Worm (Caenorhabditis elegans): ENCODE data around the gene C27C12.4.

Gene C27C12.4

ce11 chrX:14881119-14881518 is 27.2 kb downstream of the C27C12.4 start, which contains the start of gene flp-8:
Gene flp-8 (plus strand): TSS chrX:14881419.
- TF ChIP-seq zag-1 (tag; optimal IDR thresholded peaks at IDR 0.05) (no peak), C34B4.2 (tag; optimal IDR thresholded peaks at IDR 0.05) (no peak), nhr-71 (tag; optimal IDR thresholded peaks at IDR 0.05) (no peak), lin-39 (tag; optimal IDR thresholded peaks at IDR 0.05) (no peak), mdl-1 (tag; optimal IDR thresholded peaks at IDR 0.05) (no peak), fos-1 (tag; optimal IDR thresholded peaks at IDR 0.05) (no peak), ets-5 (GFP tag; IDR thresholded peaks at IDR 0.05) (no peak), mef-2 (tag; optimal IDR thresholded peaks at IDR 0.05) (no peak), elt-3 (tag; optimal IDR thresholded peaks at IDR 0.05) (no peak), ceh-8 (GFP tag; optimal IDR thresholded peaks at IDR 0.05) (no peak), nhr-84 (tag; optimal IDR thresholded peaks at IDR 0.05) (no peak), xbp-1 (tag; optimal IDR thresholded peaks at IDR 0.05) (no peak), vab-15 (tag; optimal IDR thresholded peaks at IDR 0.05) (no peak), mep-1 (tag; optimal IDR thresholded peaks at IDR 0.05) (no peak), lsy-2 (tag; optimal IDR thresholded peaks at IDR 0.05) (no peak), ztf-4 (tag; optimal IDR thresholded peaks at IDR 0.05) (no peak), hpl-2 (GFP tag; optimal IDR thresholded peaks at IDR 0.05) (no peak), fkh-10 (GFP tag; optimal IDR thresholded peaks at IDR 0.05) (no peak)

ce11 chrX:14885855-14886254 is 32.0 kb downstream of the C27C12.4 start:
- TF ChIP-seq lir-3 (tag; optimal IDR thresholded peaks at IDR 0.05; ENCODE audit: poor library complexity), result no peak
- TF ChIP-seq elt-3 (tag; optimal IDR thresholded peaks at IDR 0.05), result peak in 1 of 6 experiments; percentile 32
- peak; percentile 88 for TF ChIP-seq blmp-1 (tag; optimal IDR thresholded peaks at IDR 0.05)

ce11 chrX:14888188-14888587 is 34.3 kb downstream of the C27C12.4 start, which contains the start of gene daf-6:
Gene daf-6 (plus strand): TSS chrX:14888488.
- TF ChIP-seq efl-1 (optimal IDR thresholded peaks at IDR 0.05) (no peak), efl-1 (GFP tag; optimal IDR thresholded peaks at IDR 0.05 in 1 of 2) (peak in 1 of 2 experiments; percentile 84), nhr-12 (tag; optimal IDR thresholded peaks at IDR 0.05) (no peak), fkh-10 (GFP tag; optimal IDR thresholded peaks at IDR 0.05) (no peak)

- TF ChIP-seq alr-1 (tag; optimal IDR thresholded peaks at IDR 0.05; ENCODE audit: borderline replicate concordance) (no peak), zag-1 (tag; optimal IDR thresholded peaks at IDR 0.05) (no peak), aly-2 (tag; optimal IDR thresholded peaks at IDR 0.05) (no peak), aha-1 (tag; optimal IDR thresholded peaks at IDR 0.05) (no peak), unc-130 (tag; optimal IDR thresholded peaks at IDR 0.05) (peak; percentile 66), lin-35 (GFP tag; optimal IDR thresholded peaks at IDR 0.05) (peak in 1 of 2 experiments; percentile 22), sptf-1 (tag; optimal IDR thresholded peaks at IDR 0.05) (no peak), sup-37 (GFP tag; optimal IDR thresholded peaks at IDR 0.05) (no peak), hpl-2 (GFP tag; optimal IDR thresholded peaks at IDR 0.05) (no peak), C34B4.2 (tag; optimal IDR thresholded peaks at IDR 0.05) (no peak), nhr-20 (tag; optimal IDR thresholded peaks at IDR 0.05) (peak; percentile 76), C04F5.9 (tag; optimal IDR thresholded peaks at IDR 0.05) (no peak), unc-98 (GFP tag; IDR thresholded peaks at IDR 0.05) (no peak), egl-13 (tag; optimal IDR thresholded peaks at IDR 0.05) (no peak), lin-14 (GFP tag; optimal IDR thresholded peaks at IDR 0.05) (peak; percentile 46), lin-39 (tag; optimal IDR thresholded peaks at IDR 0.05) (no peak), fkh-10 (GFP tag; optimal IDR thresholded peaks at IDR 0.05) (no peak), dsc-1 (tag; optimal IDR thresholded peaks at IDR 0.05) (no peak), snpc-4 (tag; optimal IDR thresholded peaks at IDR 0.05) (no peak), efl-1 (optimal IDR thresholded peaks at IDR 0.05) (no peak), efl-1 (GFP tag; optimal IDR thresholded peaks at IDR 0.05 in 1 of 2) (no peak), tbx-2 (tag; optimal IDR thresholded peaks at IDR 0.05) (peak; percentile 56), elt-2 (tag; optimal IDR thresholded peaks at IDR 0.05) (no peak), lir-3 (tag; optimal IDR thresholded peaks at IDR 0.05; ENCODE audit: poor library complexity) (peak; percentile 29), mdl-1 (tag; optimal IDR thresholded peaks at IDR 0.05) (peak in 1 of 2 experiments; percentile 37), egl-27 (tag; optimal IDR thresholded peaks at IDR 0.05) (no peak), nhr-237 (tag; optimal IDR thresholded peaks at IDR 0.05) (no peak), mep-1 (tag; optimal IDR thresholded peaks at IDR 0.05) (no peak), Y116A8C.19 (tag; optimal IDR thresholded peaks at IDR 0.05; ENCODE audit: borderline replicate concordance) (no peak), ceh-82 (tag; optimal IDR thresholded peaks at IDR 0.05) (no peak), nhr-90 (tag; optimal IDR thresholded peaks at IDR 0.05; ENCODE audit: poor library complexity) (peak; percentile 68), nhr-28 (tag; optimal IDR thresholded peaks at IDR 0.05) (no peak), fkh-4 (tag; optimal IDR thresholded peaks at IDR 0.05; ENCODE audit: borderline replicate concordance) (no peak), mef-2 (tag; optimal IDR thresholded peaks at IDR 0.05) (no peak), ets-5 (GFP tag; IDR thresholded peaks at IDR 0.05) (no peak)
These were observed 40.5 kb downstream of the C27C12.4 start for ce11 chrX:14894380-14894779.
